Fruit fly (Drosophila melanogaster) whole organism, embryonic: ENCODE data around the gene Pcyt1.

Experiments used
- CG10321 ChIP-seq: fragments of 200-800 bp; sonication (Bioruptor generic); IDR thresholded peaks from 2 replicates; pipeline ENCODE4 v1.3.6; 2022; ENCODE audit warnings: missing biosample characterization, missing genetic modification characterization
- CG10366 ChIP-seq: fragments of 200-800 bp; sonication (Bioruptor generic); IDR thresholded peaks from 2 replicates; pipeline ENCODE4 v1.3.6; 2022; ENCODE audit warnings: missing biosample characterization, missing genetic modification characterization
- CG13424 ChIP-seq: fragments of 200-800 bp; sonication (Bioruptor generic); optimal IDR thresholded peaks from 2 replicates; lab custom pipeline; 2019; ENCODE audit warnings: missing biosample characterization, mild to moderate bottlenecking, missing genetic modification characterization, moderate library complexity
- CG14050 ChIP-seq: fragments of 200-800 bp; sonication (Bioruptor generic); IDR thresholded peaks from 3 replicates; pipeline ENCODE4 v1.3.6; 2022; ENCODE audit warnings: missing biosample characterization, missing genetic modification characterization
- CG15073 ChIP-seq: fragments of 200-800 bp; sonication (Bioruptor generic); optimal IDR thresholded peaks from 2 replicates; lab custom pipeline; 2016; ENCODE audit warnings: missing biosample characterization, missing genetic modification characterization
- CG1792 ChIP-seq: fragments of 200-800 bp; sonication (Bioruptor generic); optimal IDR thresholded peaks from 2 replicates; lab custom pipeline; 2016; ENCODE audit warnings: missing biosample characterization, missing genetic modification characterization
- CG18764 ChIP-seq: fragments of 200-800 bp; sonication (Bioruptor generic); optimal IDR thresholded peaks from 3 replicates; lab custom pipeline; 2016; ENCODE audit warnings: missing biosample characterization, missing genetic modification characterization
- CG3065 ChIP-seq: fragments of 200-800 bp; sonication (Bioruptor generic); optimal IDR thresholded peaks from 2 replicates; lab custom pipeline; 2016; ENCODE audit warnings: missing biosample characterization, missing genetic modification characterization
- CG34224 ChIP-seq: fragments of 200-800 bp; sonication (Bioruptor generic); IDR thresholded peaks from 3 replicates; pipeline ENCODE4 v1.3.6; 2022; ENCODE audit warnings: missing biosample characterization, missing genetic modification characterization; ENCODE audit not compliant: partially characterized antibody
- CG4424 ChIP-seq: fragments of 200-800 bp; sonication (Bioruptor generic); optimal IDR thresholded peaks from 3 replicates; lab custom pipeline; 2016; ENCODE audit warnings: missing biosample characterization, missing genetic modification characterization
- CG4820 ChIP-seq: fragments of 200-800 bp; sonication (Bioruptor generic); optimal IDR thresholded peaks from 3 replicates; lab custom pipeline; 2016; ENCODE audit warnings: missing biosample characterization, missing genetic modification characterization
- CG7839 ChIP-seq: fragments of 200-800 bp; sonication (Bioruptor generic); optimal IDR thresholded peaks from 3 replicates; lab custom pipeline; 2018; ENCODE audit warnings: missing biosample characterization, mild to moderate bottlenecking, missing genetic modification characterization, moderate library complexity
- CG7928 ChIP-seq: fragments of 200-800 bp; sonication (Bioruptor generic); optimal IDR thresholded peaks from 2 replicates; lab custom pipeline; 2017; ENCODE audit warnings: missing biosample characterization, mild to moderate bottlenecking, missing genetic modification characterization
- CG7987 ChIP-seq: fragments of 200-800 bp; sonication (Bioruptor generic); optimal IDR thresholded peaks from 2 replicates; lab custom pipeline; 2018; ENCODE audit warnings: missing biosample characterization, mild to moderate bottlenecking, missing genetic modification characterization, moderate library complexity
- CG8765 ChIP-seq: fragments of 200-800 bp; sonication (Bioruptor generic); IDR thresholded peaks from 2 replicates; pipeline ENCODE4 v1.3.6; 2022; ENCODE audit warnings: missing biosample characterization, missing genetic modification characterization
- CG9727 ChIP-seq: fragments of 200-800 bp; sonication (Bioruptor generic); optimal IDR thresholded peaks from 3 replicates; lab custom pipeline; 2017; ENCODE audit warnings: missing biosample characterization, mild to moderate bottlenecking, missing genetic modification characterization
- CrebB ChIP-seq: fragments of 200-800 bp; sonication (Bioruptor generic); optimal IDR thresholded peaks from 3 replicates; lab custom pipeline; 2018; ENCODE audit warnings: missing biosample characterization, mild to moderate bottlenecking, missing genetic modification characterization
- Dbx ChIP-seq: fragments of 200-800 bp; sonication (Bioruptor generic); IDR thresholded peaks from 3 replicates; pipeline ENCODE4 v1.3.6; 2022; ENCODE audit warnings: missing biosample characterization, missing genetic modification characterization
- Hr39 ChIP-seq: fragments of >200 bp; optimal IDR thresholded peaks from 2 replicates; lab custom pipeline; 2017
- Meics ChIP-seq: fragments of 200-800 bp; sonication (Bioruptor generic); optimal IDR thresholded peaks from 2 replicates; lab custom pipeline; 2017; ENCODE audit warnings: missing biosample characterization, mild to moderate bottlenecking, missing genetic modification characterization
- Mrtf ChIP-seq: fragments of 200-800 bp; sonication (Bioruptor generic); IDR thresholded peaks from 3 replicates; pipeline ENCODE4 v1.3.6; 2022; ENCODE audit warnings: missing biosample characterization, missing genetic modification characterization
- Myb ChIP-seq: fragments of 200-800 bp; sonication (Bioruptor generic); optimal IDR thresholded peaks from 2 replicates; lab custom pipeline; 2016; ENCODE audit warnings: missing biosample characterization, missing genetic modification characterization
- NC2α ChIP-seq: fragments of 200-800 bp; sonication (Bioruptor generic); optimal IDR thresholded peaks from 2 replicates; lab custom pipeline; 2016; ENCODE audit warnings: missing biosample characterization, missing genetic modification characterization
- Nf-YA ChIP-seq: fragments of 200-800 bp; sonication (Bioruptor generic); IDR thresholded peaks from 2 replicates; pipeline ENCODE4 v1.3.6; 2022; ENCODE audit warnings: missing biosample characterization, missing genetic modification characterization
- Opbp ChIP-seq: fragments of 200-800 bp; sonication (Bioruptor generic); IDR thresholded peaks from 3 replicates; pipeline ENCODE4 v1.3.6; 2022; ENCODE audit warnings: missing biosample characterization, missing genetic modification characterization; ENCODE audit not compliant: partially characterized antibody
- Side ChIP-seq: fragments of 200-800 bp; sonication (Bioruptor generic); optimal IDR thresholded peaks from 2 replicates; lab custom pipeline; 2016; ENCODE audit warnings: missing biosample characterization, missing genetic modification characterization
- Sry-δ ChIP-seq: fragments of 200-800 bp; sonication (Bioruptor generic); optimal IDR thresholded peaks from 2 replicates; lab custom pipeline; 2016; ENCODE audit warnings: missing biosample characterization, missing genetic modification characterization
- bcd ChIP-seq: fragments of 200-800 bp; sonication (Bioruptor generic); optimal IDR thresholded peaks from 2 replicates; lab custom pipeline; 2017; ENCODE audit warnings: missing biosample characterization, mild to moderate bottlenecking, missing genetic modification characterization
- cato ChIP-seq: fragments of 200-800 bp; sonication (Bioruptor generic); optimal IDR thresholded peaks from 2 replicates; lab custom pipeline; 2016; ENCODE audit warnings: missing biosample characterization, missing genetic modification characterization, borderline replicate concordance
- crp ChIP-seq, 2 experiments: fragments of 200-800 bp; sonication (Bioruptor generic); optimal IDR thresholded peaks; 2 replicates in 1 of 2; 3 replicates in 1 of 2; lab custom pipeline; 2017; ENCODE audit warnings: missing biosample characterization in 2 of 2, missing genetic modification characterization in 2 of 2, mild to moderate bottlenecking in 1 of 2, moderate library complexity in 1 of 2
- cwo ChIP-seq: fragments of 200-800 bp; sonication (Bioruptor generic); optimal IDR thresholded peaks from 3 replicates; lab custom pipeline; 2017; ENCODE audit warnings: missing biosample characterization, missing genetic modification characterization, mild to moderate bottlenecking, moderate library complexity, missing genetic modification reagents
- eve ChIP-seq, 2 experiments: fragments of >200 bp; optimal IDR thresholded peaks; 2 replicates each; lab custom pipeline; 2017; ENCODE audit warnings: missing biosample characterization in 2 of 2, missing genetic modification characterization in 2 of 2
- fd102C ChIP-seq: fragments of 200-800 bp; sonication (Bioruptor generic); optimal IDR thresholded peaks from 2 replicates; lab custom pipeline; 2018; ENCODE audit warnings: missing biosample characterization, mild to moderate bottlenecking, missing genetic modification characterization, moderate library complexity
- gsb-n ChIP-seq: fragments of 200-800 bp; sonication (Bioruptor generic); optimal IDR thresholded peaks from 3 replicates; lab custom pipeline; 2018; ENCODE audit warnings: missing biosample characterization, mild to moderate bottlenecking, missing genetic modification characterization
- ken ChIP-seq: fragments of 200-800 bp; sonication (Bioruptor generic); IDR thresholded peaks from 3 replicates; pipeline ENCODE4 v1.3.6; 2022; ENCODE audit warnings: missing biosample characterization, missing genetic modification characterization
- lab ChIP-seq: fragments of 200-800 bp; sonication (Bioruptor generic); optimal IDR thresholded peaks from 3 replicates; lab custom pipeline; 2017; ENCODE audit warnings: missing biosample characterization, missing genetic modification characterization, mild to moderate bottlenecking, moderate library complexity, missing genetic modification reagents
- lola ChIP-seq, 3 experiments: fragments of >200 bp in 2 of 3; fragments of 200-800 bp in 1 of 3; sonication (Bioruptor generic) in 1 of 3; optimal IDR thresholded peaks; 2 replicates each; lab custom pipeline; 2017 to 2019; ENCODE audit warnings: missing biosample characterization in 3 of 3, missing genetic modification characterization in 3 of 3, mild to moderate bottlenecking in 1 of 3, moderate library complexity in 1 of 3
- odd ChIP-seq: fragments of 200-800 bp; sonication (Bioruptor generic); optimal IDR thresholded peaks from 2 replicates; lab custom pipeline; 2017; ENCODE audit warnings: missing biosample characterization, mild to moderate bottlenecking, missing genetic modification characterization
- org-1 ChIP-seq: fragments of 200-800 bp; sonication (Bioruptor generic); optimal IDR thresholded peaks from 2 replicates; lab custom pipeline; 2017; ENCODE audit warnings: missing biosample characterization, missing genetic modification characterization
- peb ChIP-seq: fragments of 200-800 bp; sonication (Bioruptor generic); IDR thresholded peaks from 2 replicates; pipeline ENCODE4 v1.3.6; 2022; ENCODE audit warnings: missing biosample characterization, missing genetic modification characterization
- phol ChIP-seq: fragments of 200-800 bp; sonication (Bioruptor generic); optimal IDR thresholded peaks from 3 replicates; lab custom pipeline; 2018; ENCODE audit warnings: missing biosample characterization, mild to moderate bottlenecking, missing genetic modification characterization, moderate library complexity
- pzg ChIP-seq: fragments of 200-800 bp; sonication (Bioruptor generic); optimal IDR thresholded peaks from 3 replicates; lab custom pipeline; 2018; ENCODE audit warnings: missing biosample characterization, mild to moderate bottlenecking, missing genetic modification characterization, moderate library complexity
- run ChIP-seq: fragments of 200-800 bp; sonication (Bioruptor generic); optimal IDR thresholded peaks from 3 replicates; lab custom pipeline; 2018; ENCODE audit warnings: missing biosample characterization, mild to moderate bottlenecking, missing genetic modification characterization
- tgo ChIP-seq: fragments of 200-800 bp; sonication (Bioruptor generic); IDR thresholded peaks from 3 replicates; pipeline ENCODE4 v1.3.6; 2022; ENCODE audit warnings: missing biosample characterization, missing genetic modification characterization
- toy ChIP-seq: fragments of 200-800 bp; sonication (Bioruptor generic); IDR thresholded peaks from 2 replicates; pipeline ENCODE4 v1.3.6; 2022; ENCODE audit warnings: missing biosample characterization, missing genetic modification characterization
- tx ChIP-seq: fragments of 200-800 bp; sonication (Bioruptor generic); optimal IDR thresholded peaks from 2 replicates; lab custom pipeline; 2016; ENCODE audit warnings: missing biosample characterization, missing genetic modification characterization

Pcyt1 gene

dm6 chr3L:1546349-1547116 is 641 bp downstream of the Pcyt1 start (continued):
- TF ChIP-seq Opbp (GFP tag; lab: Robert Waterston, UW) (no peak; the same call in 2 of the 3 replicates), CG1792 (GFP tag; lab: Kevin White, UChicago) (peak; percentile 12), pzg (no peak), Hr39 (lab: Kevin White, UChicago) (no peak), CG18764 (GFP tag; lab: Kevin White, UChicago) (no peak), CrebB (tag; lab: Kevin White, UChicago) (peak; percentile 15), CG34224 (0 out of 3 replicates have a peak, but pooled peaks have one; percentile 21), Dbx (GFP tag; lab: Robert Waterston, UW) (0 out of 3 replicates have a peak, but pooled peaks have one; percentile 1), CG13424 (tag; lab: Kevin White, UChicago) (peak; percentile 27), CG4820 (GFP tag; lab: Kevin White, UChicago) (no peak), toy (GFP tag; lab: Robert Waterston, UW) (no peak), eve (GFP tag; optimal IDR thresholded peaks at IDR 0.05; lab: Kevin White, UChicago) (no peak), crp (GFP tag; optimal IDR thresholded peaks at IDR 0.05; lab: Kevin White, UChicago) (peak in 1 of 2 experiments; percentile 78), gsb-n (tag; lab: Kevin White, UChicago) (peak; percentile 60), peb (GFP tag; lab: Robert Waterston, UW) (no peak), CG15073 (GFP tag; lab: Kevin White, UChicago) (no peak), Meics (peak; percentile 40), Sry-δ (no peak), CG4424 (GFP tag; lab: Kevin White, UChicago) (no peak), CG7987 (GFP tag; lab: Kevin White, UChicago) (peak; percentile 43)

- TF ChIP-seq cwo (GFP tag; lab: Kevin White, UChicago) (peak; percentile 6), Nf-YA (GFP tag; lab: Robert Waterston, UW) (0 out of 2 replicates have a peak, but pooled peaks have one; percentile 17), org-1 (GFP tag; lab: Kevin White, UChicago) (no peak), CG10366 (GFP tag; lab: Robert Waterston, UW) (no peak)
Observed at dm6 chr3L:1547117-1547507, 1.2 kb downstream of the Pcyt1 start.

- no peak for TF ChIP-seq ken (GFP tag; lab: Robert Waterston, UW)
- peak; percentile 45; the same call in 1 of the 3 replicates for TF ChIP-seq tgo (GFP tag; lab: Robert Waterston, UW)
- no peak for TF ChIP-seq Mrtf (GFP tag; lab: Robert Waterston, UW)
- no peak; the same call in 2 of the 3 replicates for TF ChIP-seq CG14050 (GFP tag; lab: Robert Waterston, UW)
- TF ChIP-seq Side (GFP tag; lab: Kevin White, UChicago), result peak; percentile 29
- peak; percentile 50 for TF ChIP-seq odd
- no peak for TF ChIP-seq CG8765 (GFP tag; lab: Robert Waterston, UW)
- peak; percentile 81 for TF ChIP-seq lab (GFP tag; lab: Kevin White, UChicago)
- TF ChIP-seq CG3065, result no peak
- TF ChIP-seq CG9727 (GFP tag; lab: Kevin White, UChicago), result peak; percentile 73
- no peak for TF ChIP-seq fd102C (GFP tag; lab: Kevin White, UChicago)
- no peak for TF ChIP-seq NC2α
- peak; percentile 41 for TF ChIP-seq tx (GFP tag; lab: Kevin White, UChicago)
- TF ChIP-seq lola (GFP tag; optimal IDR thresholded peaks at IDR 0.05; lab: Kevin White, UChicago), result peak in 1 of 3 experiments; percentile 34
- TF ChIP-seq phol, result peak; percentile 52
- TF ChIP-seq CG7839 (tag; lab: Kevin White, UChicago), result peak; percentile 79
- TF ChIP-seq bcd (GFP tag; lab: Kevin White, UChicago), result peak; percentile 56
- TF ChIP-seq CG7928 (GFP tag; lab: Kevin White, UChicago), result peak; percentile 18
- peak; percentile 13 for TF ChIP-seq cato
- TF ChIP-seq run (tag; lab: Kevin White, UChicago), result no peak
- TF ChIP-seq CG10321 (GFP tag; lab: Robert Waterston, UW), result no peak
- no peak for TF ChIP-seq peb (GFP tag; lab: Robert Waterston, UW)
- peak; percentile 27 for TF ChIP-seq Myb (GFP tag; lab: Kevin White, UChicago)
Observed at dm6 chr3L:1548345-1548970, 2.6 kb downstream of the Pcyt1 start.
